Fruit fly (Drosophila melanogaster): Measurements from ENCODE around the gene CG13995.

DNA sequence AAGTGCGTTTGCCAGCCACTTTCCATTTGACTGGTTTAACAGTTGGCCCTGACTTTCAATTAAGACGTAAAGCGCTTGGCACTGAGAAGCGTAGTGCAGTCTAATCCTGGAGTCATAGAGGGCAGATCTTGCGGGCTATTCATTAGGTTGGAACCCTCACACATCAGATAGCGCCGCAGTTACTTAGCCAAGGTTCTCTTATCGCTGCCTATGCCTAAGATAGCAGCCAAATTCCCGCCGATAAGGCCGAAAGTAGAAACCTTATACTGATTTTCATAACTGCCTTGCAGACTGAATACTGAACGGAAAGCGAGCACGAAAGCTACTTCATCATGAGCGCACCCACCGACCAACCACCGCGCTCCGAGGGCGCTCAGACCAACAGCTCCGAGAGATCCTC lies 18.0 kb downstream of the CG13995 start:
- TF ChIP-seq psq (optimal IDR thresholded peaks at IDR 0.05): no peak
- no peak for TF ChIP-seq insv (optimal IDR thresholded peaks at IDR 0.05)
- TF ChIP-seq Sin3A (optimal IDR thresholded peaks at IDR 0.05): no peak

Measured in Kc167 (cell line).